Worm (Caenorhabditis elegans) whole organism, L1 larva: Measurements from ENCODE around the gene EEED8.12.

Experiments
- F16B12.6 ChIP-seq: fragments of 150-350 bp; optimal IDR thresholded peaks from 2 replicates; lab custom pipeline; 2014; ENCODE audit warnings: missing biosample characterization, missing genetic modification characterization
- ama-1 ChIP-seq: fragments of 150-350 bp; optimal IDR thresholded peaks from 2 replicates; lab custom pipeline; 2014
- blmp-1 ChIP-seq: fragments of 150-350 bp; optimal IDR thresholded peaks from 2 replicates; lab custom pipeline; 2014; ENCODE audit warnings: missing biosample characterization, missing genetic modification characterization
- ceh-82 ChIP-seq, 3 experiments: fragments of 150-350 bp in 1 of 3; sonication (generic microtip) in 2 of 3; optimal IDR thresholded peaks; 2 replicates each; lab custom pipeline; 2014 to 2017; ENCODE audit warnings: missing biosample characterization in 3 of 3, missing genetic modification characterization in 3 of 3
- ceh-90 ChIP-seq: sonication (generic microtip); optimal IDR thresholded peaks from 2 replicates; lab custom pipeline; 2016; ENCODE audit warnings: missing genetic modification characterization, missing compliant biosample characterization
- ces-1 ChIP-seq: fragments of 150-350 bp; optimal IDR thresholded peaks from 2 replicates; lab custom pipeline; 2014; ENCODE audit warnings: missing biosample characterization, missing genetic modification reagents, missing genetic modification characterization
- dpl-1 ChIP-seq, 3 experiments: fragments of 150-350 bp in 2 of 3; sonication (generic microtip) in 1 of 3; optimal IDR thresholded peaks; 2 replicates each; lab custom pipeline; 2014 to 2017; ENCODE audit warnings: missing biosample characterization in 3 of 3, missing genetic modification characterization in 3 of 3, missing genetic modification reagents in 3 of 3
- dsc-1 ChIP-seq: sonication (generic microtip); optimal IDR thresholded peaks from 2 replicates; lab custom pipeline; 2016; ENCODE audit warnings: mild to moderate bottlenecking, missing genetic modification characterization, missing compliant biosample characterization
- efl-1 ChIP-seq, 4 experiments: fragments of 150-350 bp; optimal IDR thresholded peaks in 3 of 4; peaks in 1 of 4; 1 replicate in 1 of 4; 2 replicates in 3 of 4; lab custom pipeline; 2014; ENCODE audit warnings: missing biosample characterization in 2 of 4, missing genetic modification characterization in 2 of 4, missing genetic modification reagents in 2 of 4
- efl-3 ChIP-seq: fragments of 200-800 bp; sonication (Bioruptor generic); optimal IDR thresholded peaks from 2 replicates; lab custom pipeline; 2018; ENCODE audit warnings: mild to moderate bottlenecking, missing genetic modification characterization, missing compliant biosample characterization
- egl-13 ChIP-seq: sonication (generic microtip); optimal IDR thresholded peaks from 2 replicates; lab custom pipeline; 2016; ENCODE audit warnings: missing genotype, missing genetic modification reagents, missing genetic modification characterization, missing compliant biosample characterization
- elt-3 ChIP-seq, 6 experiments: fragments of 150-350 bp in 1 of 6; sonication (generic microtip); optimal IDR thresholded peaks; 2 replicates each; lab custom pipeline; 2017 to 2018; ENCODE audit warnings: missing biosample characterization in 6 of 6, missing genetic modification characterization in 6 of 6, inconsistent platforms in 1 of 6
- ets-5 ChIP-seq: fragments of 200-800 bp; sonication (Bioruptor generic); IDR thresholded peaks from 2 replicates; pipeline ENCODE4 v1.3.6; 2022; ENCODE audit warnings: missing genetic modification characterization, missing compliant biosample characterization
- fkh-10 ChIP-seq: sonication (generic microtip); optimal IDR thresholded peaks from 2 replicates; lab custom pipeline; 2017; ENCODE audit warnings: missing biosample characterization, missing genetic modification reagents, missing genetic modification characterization
- fkh-8 ChIP-seq: sonication (generic microtip); optimal IDR thresholded peaks from 2 replicates; lab custom pipeline; 2016; ENCODE audit warnings: mild to moderate bottlenecking, missing genetic modification characterization, missing compliant biosample characterization
- fos-1 ChIP-seq: fragments of 150-350 bp; optimal IDR thresholded peaks from 2 replicates; lab custom pipeline; 2014; ENCODE audit warnings: missing biosample characterization, missing genetic modification characterization
- lin-14 ChIP-seq: fragments of 200-800 bp; sonication (Bioruptor generic); optimal IDR thresholded peaks from 2 replicates; lab custom pipeline; 2018; ENCODE audit warnings: mild to moderate bottlenecking, missing genetic modification characterization, moderate library complexity, missing compliant biosample characterization
- lin-35 ChIP-seq, 2 experiments: fragments of 150-350 bp; optimal IDR thresholded peaks; 2 replicates each; lab custom pipeline; 2014; ENCODE audit warnings: missing biosample characterization in 2 of 2, missing genetic modification characterization in 2 of 2, missing genetic modification reagents in 2 of 2
- lsy-2 ChIP-seq, 2 experiments: fragments of 150-350 bp; optimal IDR thresholded peaks; 2 replicates each; lab custom pipeline; 2014; ENCODE audit warnings: missing biosample characterization in 2 of 2, missing genetic modification characterization in 2 of 2
- mdl-1 ChIP-seq, 2 experiments: fragments of 150-350 bp; optimal IDR thresholded peaks; 2 replicates each; lab custom pipeline; 2014 to 2017; ENCODE audit warnings: missing biosample characterization in 2 of 2, missing genetic modification characterization in 2 of 2, inconsistent platforms in 1 of 2
- mef-2 ChIP-seq: fragments of 150-350 bp; optimal IDR thresholded peaks from 2 replicates; lab custom pipeline; 2014; ENCODE audit warnings: missing biosample characterization, missing genetic modification characterization
- nhr-12 ChIP-seq: sonication (generic microtip); optimal IDR thresholded peaks from 2 replicates; lab custom pipeline; 2017; ENCODE audit warnings: missing biosample characterization, missing genetic modification characterization
- nhr-19 ChIP-seq: fragments of 200-800 bp; sonication (Bioruptor generic); conservative IDR thresholded peaks from 2 replicates; pipeline ENCODE4 v1.3.6; 2022; ENCODE audit warnings: missing genetic modification characterization, missing compliant biosample characterization
- nhr-20 ChIP-seq: sonication (generic microtip); optimal IDR thresholded peaks from 2 replicates; lab custom pipeline; 2016; ENCODE audit warnings: mild to moderate bottlenecking, missing genetic modification characterization, missing compliant biosample characterization
- nhr-237 ChIP-seq: fragments of 150-350 bp; optimal IDR thresholded peaks from 2 replicates; lab custom pipeline; 2014; ENCODE audit warnings: missing biosample characterization, missing genetic modification characterization
- nhr-47 ChIP-seq: sonication (generic microtip); optimal IDR thresholded peaks from 2 replicates; lab custom pipeline; 2016; ENCODE audit warnings: mild to moderate bottlenecking, missing genetic modification characterization, moderate library complexity, missing compliant biosample characterization
- nhr-71 ChIP-seq: sonication (generic microtip); optimal IDR thresholded peaks from 2 replicates; lab custom pipeline; 2016; ENCODE audit warnings: mild to moderate bottlenecking, missing genetic modification characterization, moderate library complexity, missing compliant biosample characterization
- nhr-76 ChIP-seq: sonication (generic microtip); optimal IDR thresholded peaks from 2 replicates; lab custom pipeline; 2017; ENCODE audit warnings: missing biosample characterization, missing genetic modification characterization
- pag-3 ChIP-seq: sonication (generic microtip); optimal IDR thresholded peaks from 2 replicates; lab custom pipeline; 2017; ENCODE audit warnings: missing genetic modification characterization, mild to moderate bottlenecking, missing compliant biosample characterization, antibody characterized with exemption, borderline replicate concordance; ENCODE audit not compliant: insufficient read depth
- rnt-1 ChIP-seq: sonication (generic microtip); optimal IDR thresholded peaks from 2 replicates; lab custom pipeline; 2016; ENCODE audit warnings: mild to moderate bottlenecking, missing genetic modification characterization, moderate library complexity, missing compliant biosample characterization
- skn-1 ChIP-seq: fragments of 150-350 bp; optimal IDR thresholded peaks from 2 replicates; lab custom pipeline; 2014; ENCODE audit warnings: missing biosample characterization, missing genetic modification characterization
- sox-4 ChIP-seq: sonication (generic microtip); optimal IDR thresholded peaks from 2 replicates; lab custom pipeline; 2016; ENCODE audit warnings: missing genetic modification characterization, missing compliant biosample characterization
- sptf-1 ChIP-seq: fragments of 150-350 bp; optimal IDR thresholded peaks from 2 replicates; lab custom pipeline; 2014; ENCODE audit warnings: missing biosample characterization, missing genetic modification characterization
- tbx-2 ChIP-seq: sonication (generic microtip); optimal IDR thresholded peaks from 2 replicates; lab custom pipeline; 2016; ENCODE audit warnings: missing genetic modification characterization, missing compliant biosample characterization
- tlp-1 ChIP-seq: fragments of 150-350 bp; optimal IDR thresholded peaks from 2 replicates; lab custom pipeline; 2014; ENCODE audit warnings: missing biosample characterization, missing genetic modification characterization
- unc-130 ChIP-seq: fragments of 150-350 bp; optimal IDR thresholded peaks from 2 replicates; lab custom pipeline; 2017; ENCODE audit warnings: missing biosample characterization, missing genetic modification characterization, inconsistent platforms
- unc-30 ChIP-seq: sonication (generic microtip); optimal IDR thresholded peaks from 2 replicates; lab custom pipeline; 2017; ENCODE audit warnings: missing biosample characterization, missing genetic modification characterization
- xbp-1 ChIP-seq: sonication (generic microtip); optimal IDR thresholded peaks from 2 replicates; lab custom pipeline; 2016; ENCODE audit warnings: missing genetic modification characterization, missing compliant biosample characterization
- ztf-4 ChIP-seq: fragments of 150-350 bp; optimal IDR thresholded peaks from 2 replicates; lab custom pipeline; 2014; ENCODE audit warnings: missing biosample characterization, missing genetic modification characterization

EEED8.12 gene

DNA sequence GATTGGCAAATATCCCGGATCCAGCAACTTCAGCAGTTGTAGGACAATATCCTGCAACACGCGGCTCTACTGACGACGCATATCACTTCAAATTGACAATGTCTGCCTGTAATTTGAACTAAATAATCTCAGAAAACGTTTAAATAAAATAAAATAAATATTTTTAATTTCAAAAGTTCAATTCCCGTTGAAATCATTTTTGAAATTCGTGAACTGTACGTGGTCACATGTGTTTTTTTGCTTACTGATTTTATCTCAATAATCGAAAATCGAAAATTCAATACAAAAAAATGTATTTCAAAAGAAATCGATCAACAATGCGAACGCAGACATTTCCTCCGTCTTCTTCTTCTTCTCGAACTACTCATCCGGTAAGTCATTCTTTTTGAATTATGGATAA, 28.8 kb upstream of the EEED8.12 start, which contains the start of gene F07F6.1:
Gene F07F6.1, plus strand, starts transcription at position 301 of the 400 bp plus-strand sequence.
- no peak for TF ChIP-seq tbx-2 (tag; lab: Kevin White, UChicago)
- no peak for TF ChIP-seq nhr-20 (tag; lab: Kevin White, UChicago)
- no peak for TF ChIP-seq xbp-1 (tag; lab: Kevin White, UChicago)
- TF ChIP-seq efl-3 (GFP tag; lab: Kevin White, UChicago): no peak
- no peak for TF ChIP-seq nhr-237 (tag; lab: Kevin White, UChicago)

DNA sequence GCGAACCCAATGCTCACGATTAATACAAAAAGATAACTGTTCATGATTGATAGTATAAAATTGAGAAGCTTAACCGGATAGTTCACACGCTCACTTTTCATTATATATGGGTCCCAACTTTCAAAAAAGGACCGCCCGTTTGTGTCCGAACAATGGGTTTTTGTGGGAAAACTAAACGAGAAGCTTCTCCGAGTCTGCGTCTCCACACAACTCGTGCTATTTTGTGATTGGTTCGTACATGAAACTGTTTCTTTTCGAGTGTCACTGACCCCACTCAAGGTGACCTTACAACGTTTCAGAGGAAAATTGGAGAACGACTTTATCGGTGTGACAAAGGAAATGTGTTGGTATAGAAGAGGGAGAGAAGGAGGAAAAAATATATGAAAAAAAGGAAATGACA, 28.0 kb upstream of the EEED8.12 start, which contains the start of gene dct-5:
Gene dct-5, minus strand, starts transcription at position 101 of the 400 bp plus-strand sequence.
- TF ChIP-seq ces-1 (GFP tag; lab: Kevin White, UChicago): no peak
- no peak for TF ChIP-seq nhr-76 (tag; lab: Kevin White, UChicago)
- no peak for TF ChIP-seq nhr-20 (tag; lab: Kevin White, UChicago)
- no peak for TF ChIP-seq nhr-12 (tag; lab: Kevin White, UChicago)
- TF ChIP-seq ztf-4 (tag; lab: Kevin White, UChicago): no peak
- no peak for TF ChIP-seq nhr-19 (GFP tag; lab: Robert Waterston, UW)
- TF ChIP-seq dsc-1 (tag; lab: Kevin White, UChicago): no peak
- TF ChIP-seq mdl-1 (tag; optimal IDR thresholded peaks at IDR 0.05; lab: Kevin White, UChicago): no peak
- TF ChIP-seq lsy-2 (tag; optimal IDR thresholded peaks at IDR 0.05; lab: Kevin White, UChicago): no peak
- TF ChIP-seq elt-3 (tag; optimal IDR thresholded peaks at IDR 0.05; lab: Kevin White, UChicago): no peak

DNA sequence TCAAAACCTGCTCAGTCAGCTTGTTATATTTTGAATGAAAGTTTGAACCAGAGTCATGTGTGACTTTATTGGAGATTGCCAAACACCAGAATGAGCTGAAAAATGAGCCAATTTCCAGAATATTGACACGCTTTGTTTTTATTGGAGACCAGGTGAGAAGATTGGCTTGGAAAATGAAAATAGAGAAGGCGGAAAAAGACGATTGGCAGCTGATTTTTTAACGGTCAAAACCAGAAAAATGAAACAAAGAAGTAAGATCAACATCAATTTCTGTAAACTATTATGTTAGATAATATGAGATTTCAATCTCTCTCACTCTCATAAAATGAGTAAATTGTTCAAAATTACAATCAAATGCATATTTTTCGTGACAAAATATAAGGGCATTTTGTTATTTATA, 24.2 kb upstream of the EEED8.12 start, which contains the start of gene srx-114:
Gene srx-114, minus strand, starts transcription at position 101 of the 400 bp plus-strand sequence.
- TF ChIP-seq tbx-2 (tag; lab: Kevin White, UChicago): no peak
- no peak for TF ChIP-seq sptf-1
- no peak for TF ChIP-seq unc-30 (tag; lab: Kevin White, UChicago)
- TF ChIP-seq elt-3 (tag; optimal IDR thresholded peaks at IDR 0.05; lab: Kevin White, UChicago): no peak
- no peak for TF ChIP-seq mef-2
- no peak for TF ChIP-seq blmp-1
- TF ChIP-seq unc-130 (tag; lab: Kevin White, UChicago): no peak
- TF ChIP-seq lin-14 (GFP tag; lab: Kevin White, UChicago): no peak
- no peak for TF ChIP-seq nhr-19 (GFP tag; lab: Robert Waterston, UW)
- no peak for TF ChIP-seq fos-1
- no peak for TF ChIP-seq fkh-10

DNA sequence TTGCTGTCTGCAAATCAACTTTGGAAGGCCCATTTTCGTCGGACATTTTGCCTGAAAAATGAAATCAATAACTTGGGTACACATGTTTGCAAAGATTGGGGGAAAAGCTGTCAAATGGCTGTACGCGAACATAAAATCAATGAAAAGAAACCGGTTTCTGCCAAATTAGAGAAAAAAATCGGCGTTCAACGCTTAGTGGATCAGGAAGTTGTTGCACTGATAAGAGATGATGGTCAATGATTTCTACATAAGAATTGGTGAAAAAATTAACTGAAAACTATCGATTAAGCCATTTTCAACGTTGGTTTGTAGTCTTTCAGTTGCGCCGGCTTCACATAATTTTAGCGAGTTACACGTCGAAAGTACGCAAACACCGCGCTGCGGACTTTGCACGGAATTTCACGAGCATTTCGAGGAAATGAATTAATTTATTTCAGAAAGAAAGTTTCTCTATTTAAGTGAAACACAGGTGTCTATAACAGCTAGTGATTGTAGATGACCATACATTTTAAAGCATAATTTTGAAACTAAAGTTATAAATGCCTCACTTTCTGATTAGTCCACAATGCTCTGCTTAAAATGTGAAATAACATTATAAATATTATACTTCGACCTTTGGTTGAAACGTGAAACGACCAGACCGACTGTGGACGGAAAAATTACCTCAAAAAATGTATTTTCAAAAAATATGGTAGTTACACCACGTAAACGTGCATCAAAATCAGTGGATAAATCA, 20.9 kb upstream of the EEED8.12 start, which contains the start of the genes F07F6.4 and F07F6.2:
Gene F07F6.4, minus strand, starts transcription at position 51 of the 736 bp plus-strand sequence.
Gene F07F6.2, plus strand, starts transcription at position 686 of the 736 bp plus-strand sequence.
- TF ChIP-seq rnt-1 (tag; lab: Kevin White, UChicago) (peak; percentile 20), ets-5 (GFP tag; lab: Robert Waterston, UW) (no peak), pag-3 (tag; lab: Kevin White, UChicago) (no peak), ama-1 (lab: Kevin White, UChicago) (no peak), F16B12.6 (tag; lab: Kevin White, UChicago) (peak; percentile 92), unc-130 (tag; lab: Kevin White, UChicago) (peak; percentile 53), skn-1 (tag; lab: Kevin White, UChicago) (peak; percentile 19), tlp-1 (tag; lab: Kevin White, UChicago) (no peak), mdl-1 (tag; optimal IDR thresholded peaks at IDR 0.05; lab: Kevin White, UChicago) (no peak), dpl-1 (GFP tag; optimal IDR thresholded peaks at IDR 0.05; lab: Kevin White, UChicago) (peak; percentile 30 to 64 (median 42)), lsy-2 (tag; optimal IDR thresholded peaks at IDR 0.05; lab: Kevin White, UChicago) (peak in 1 of 2 experiments; percentile 15), egl-13 (tag; lab: Kevin White, UChicago) (no peak), efl-1 (optimal IDR thresholded peaks at IDR 0.05; lab: Kevin White, UChicago) (peak; percentile 40 to 55), efl-1 (GFP tag; optimal IDR thresholded peaks at IDR 0.05 in 1 of 2; lab: Kevin White, UChicago) (peak; percentile 56 to 89), nhr-47 (tag; lab: Kevin White, UChicago) (peak; percentile 2), sptf-1 (no peak), nhr-71 (tag; lab: Kevin White, UChicago) (peak; percentile 32), sox-4 (tag; lab: Kevin White, UChicago) (no peak), fkh-8 (tag; lab: Kevin White, UChicago) (no peak), ceh-90 (tag; lab: Kevin White, UChicago) (no peak), ceh-82 (tag; optimal IDR thresholded peaks at IDR 0.05; lab: Kevin White, UChicago) (peak in 1 of 3 experiments; percentile 31), ztf-4 (tag; lab: Kevin White, UChicago) (no peak), blmp-1 (peak; percentile 34), lin-35 (GFP tag; optimal IDR thresholded peaks at IDR 0.05; lab: Kevin White, UChicago) (peak; percentile 44 to 63), xbp-1 (tag; lab: Kevin White, UChicago) (peak; percentile 68)
